Fruit fly (Drosophila melanogaster) whole organism, prepupa: ENCODE measurements around the gene CG13898.

Source experiments
- Blimp-1 ChIP-seq: fragments of 200-800 bp; sonication (Bioruptor generic); optimal IDR thresholded peaks from 3 replicates; lab custom pipeline; 2017; ENCODE audit warnings: missing biosample characterization, missing genetic modification characterization, mild to moderate bottlenecking, moderate library complexity, missing genetic modification reagents
- CG10631 ChIP-seq: fragments of 200-800 bp; sonication (Bioruptor generic); optimal IDR thresholded peaks from 2 replicates; lab custom pipeline; 2016; ENCODE audit warnings: missing biosample characterization, missing genetic modification characterization
- CG10669 ChIP-seq: fragments of 200-800 bp; sonication (Bioruptor generic); optimal IDR thresholded peaks from 3 replicates; lab custom pipeline; 2018; ENCODE audit warnings: missing biosample characterization, mild to moderate bottlenecking, missing genetic modification characterization, moderate library complexity
- CG11294 ChIP-seq: fragments of 200-800 bp; sonication (Bioruptor generic); IDR thresholded peaks from 2 replicates; pipeline ENCODE4 v1.3.6; 2022; ENCODE audit warnings: missing biosample characterization, missing genetic modification characterization
- CG11762 ChIP-seq: fragments of 200-800 bp; sonication (Bioruptor generic); optimal IDR thresholded peaks from 3 replicates; lab custom pipeline; 2016; ENCODE audit warnings: missing biosample characterization, missing genetic modification characterization; ENCODE audit not compliant: insufficient read depth
- CG11902 ChIP-seq: fragments of 200-800 bp; sonication (Bioruptor generic); optimal IDR thresholded peaks from 3 replicates; lab custom pipeline; 2016; ENCODE audit warnings: missing biosample characterization, missing genetic modification characterization
- CG15336 ChIP-seq: fragments of 200-800 bp; sonication (Bioruptor generic); IDR thresholded peaks from 2 replicates; pipeline ENCODE4 v1.3.6; 2022; ENCODE audit warnings: missing biosample characterization, missing genetic modification characterization
- CG1621 ChIP-seq: fragments of 200-800 bp; sonication (Bioruptor generic); optimal IDR thresholded peaks from 3 replicates; lab custom pipeline; 2018; ENCODE audit warnings: missing biosample characterization, mild to moderate bottlenecking, missing genetic modification characterization
- CG16779 ChIP-seq: fragments of 200-800 bp; sonication (Bioruptor generic); optimal IDR thresholded peaks from 3 replicates; lab custom pipeline; 2017; ENCODE audit warnings: missing biosample characterization, mild to moderate bottlenecking, missing genetic modification characterization
- CG3032 ChIP-seq: fragments of 200-800 bp; optimal IDR thresholded peaks from 2 replicates; lab custom pipeline; 2019; ENCODE audit warnings: missing biosample characterization, mild to moderate bottlenecking, missing genetic modification characterization, moderate library complexity
- CG31627 ChIP-seq: fragments of 200-800 bp; sonication (Bioruptor generic); optimal IDR thresholded peaks from 3 replicates; lab custom pipeline; 2016; ENCODE audit warnings: missing biosample characterization, missing genetic modification characterization
- CG32006 ChIP-seq: fragments of 200-800 bp; sonication (Bioruptor generic); optimal IDR thresholded peaks from 3 replicates; lab custom pipeline; 2017; ENCODE audit warnings: missing biosample characterization, mild to moderate bottlenecking, missing genetic modification characterization
- CG34406 ChIP-seq: fragments of 200-800 bp; sonication (Bioruptor generic); optimal IDR thresholded peaks from 3 replicates; lab custom pipeline; 2016; ENCODE audit warnings: missing biosample characterization, missing genetic modification characterization
- CG3919 ChIP-seq: fragments of 200-800 bp; sonication (Bioruptor generic); optimal IDR thresholded peaks from 3 replicates; lab custom pipeline; 2016; ENCODE audit warnings: missing biosample characterization, missing genetic modification characterization
- CG4318 ChIP-seq: fragments of 200-800 bp; sonication (Bioruptor generic); optimal IDR thresholded peaks from 3 replicates; lab custom pipeline; 2017; ENCODE audit warnings: missing biosample characterization, mild to moderate bottlenecking, missing genetic modification characterization
- CG6163 ChIP-seq: fragments of 200-800 bp; sonication (Bioruptor generic); IDR thresholded peaks from 3 replicates; pipeline ENCODE4 v1.3.6; 2022; ENCODE audit warnings: missing biosample characterization, missing genetic modification characterization
- CG6276 ChIP-seq: fragments of 200-800 bp; sonication (Bioruptor generic); optimal IDR thresholded peaks from 2 replicates; lab custom pipeline; 2017; ENCODE audit warnings: missing biosample characterization, mild to moderate bottlenecking, missing genetic modification characterization
- CG6792 ChIP-seq: fragments of 200-800 bp; sonication (Bioruptor generic); optimal IDR thresholded peaks from 3 replicates; lab custom pipeline; 2016; ENCODE audit warnings: missing biosample characterization, missing genetic modification characterization
- CG6808 ChIP-seq: fragments of 200-800 bp; sonication (Bioruptor generic); optimal IDR thresholded peaks from 3 replicates; lab custom pipeline; 2017; ENCODE audit warnings: missing biosample characterization, missing genetic modification characterization, mild to moderate bottlenecking, moderate library complexity, missing genetic modification reagents
- CG6854 ChIP-seq: fragments of 200-800 bp; sonication (Bioruptor generic); optimal IDR thresholded peaks from 2 replicates; lab custom pipeline; 2017; ENCODE audit warnings: missing biosample characterization, mild to moderate bottlenecking, missing genetic modification characterization
- CG8119 ChIP-seq: fragments of 200-800 bp; sonication (Bioruptor generic); IDR thresholded peaks from 3 replicates; pipeline ENCODE4 v1.3.6; 2022; ENCODE audit warnings: missing biosample characterization, missing genetic modification characterization
- CG9139 ChIP-seq: fragments of 200-800 bp; sonication (Bioruptor generic); optimal IDR thresholded peaks from 3 replicates; lab custom pipeline; 2017; ENCODE audit warnings: missing biosample characterization, mild to moderate bottlenecking, missing genetic modification characterization
- Eip75B ChIP-seq: fragments of 200-800 bp; sonication (Bioruptor generic); optimal IDR thresholded peaks from 3 replicates; lab custom pipeline; 2016; ENCODE audit warnings: missing biosample characterization, missing genetic modification characterization
- Eip78C ChIP-seq: fragments of 200-800 bp; sonication (Bioruptor generic); peaks from one replicate; lab custom pipeline; 2016; ENCODE audit warnings: missing biosample characterization, missing genetic modification characterization
- Eip93F ChIP-seq: fragments of 200-800 bp; sonication (Bioruptor generic); optimal IDR thresholded peaks from 2 replicates; lab custom pipeline; 2016; ENCODE audit warnings: missing biosample characterization, mild to moderate bottlenecking, missing genetic modification characterization
- Ets21C ChIP-seq: fragments of 200-800 bp; sonication (Bioruptor generic); optimal IDR thresholded peaks from 3 replicates; lab custom pipeline; 2016; ENCODE audit warnings: missing biosample characterization, missing genetic modification characterization
- Gug ChIP-seq: fragments of 200-800 bp; sonication (Bioruptor generic); IDR thresholded peaks from 2 replicates; pipeline ENCODE4 v1.3.6; 2022; ENCODE audit warnings: missing biosample characterization, missing genetic modification characterization
- Hr38 ChIP-seq: sonication (Bioruptor generic); optimal IDR thresholded peaks from 2 replicates; lab custom pipeline; 2016; ENCODE audit warnings: missing biosample characterization, missing genetic modification characterization
- Hr39 ChIP-seq: fragments of 200-800 bp; sonication (Bioruptor generic); optimal IDR thresholded peaks from 2 replicates; lab custom pipeline; 2016; ENCODE audit warnings: missing biosample characterization, missing genetic modification characterization
- Hr4 ChIP-seq: fragments of 200-800 bp; sonication (Bioruptor generic); optimal IDR thresholded peaks from 3 replicates; lab custom pipeline; 2016; ENCODE audit warnings: missing biosample characterization, missing genetic modification characterization
- Lpt ChIP-seq: fragments of 200-800 bp; sonication (Bioruptor generic); optimal IDR thresholded peaks from 3 replicates; lab custom pipeline; 2016; ENCODE audit warnings: missing biosample characterization, missing genetic modification characterization
- Met ChIP-seq: fragments of 200-800 bp; sonication (Bioruptor generic); optimal IDR thresholded peaks from 3 replicates; lab custom pipeline; 2016; ENCODE audit warnings: missing biosample characterization, missing genetic modification characterization
- OdsH ChIP-seq: fragments of 200-800 bp; sonication (Bioruptor generic); optimal IDR thresholded peaks from 3 replicates; lab custom pipeline; 2016; ENCODE audit warnings: missing biosample characterization, missing genetic modification characterization
- Sox102F ChIP-seq: fragments of 200-800 bp; sonication (Bioruptor generic); optimal IDR thresholded peaks from 2 replicates; lab custom pipeline; 2016; ENCODE audit warnings: missing biosample characterization, mild to moderate bottlenecking, missing genetic modification characterization
- Sox14 ChIP-seq: fragments of 200-800 bp; sonication (Bioruptor generic); optimal IDR thresholded peaks from 3 replicates; lab custom pipeline; 2016; ENCODE audit warnings: missing biosample characterization, missing genetic modification characterization
- achi ChIP-seq: fragments of 200-800 bp; sonication (Bioruptor generic); optimal IDR thresholded peaks from 3 replicates; lab custom pipeline; 2016; ENCODE audit warnings: missing biosample characterization, missing genetic modification characterization
- acj6 ChIP-seq: fragments of 200-800 bp; sonication (Bioruptor generic); optimal IDR thresholded peaks from 3 replicates; lab custom pipeline; 2016; ENCODE audit warnings: missing biosample characterization, missing genetic modification characterization
- cyc ChIP-seq: fragments of 200-800 bp; sonication (Bioruptor generic); optimal IDR thresholded peaks from 3 replicates; lab custom pipeline; 2016; ENCODE audit warnings: missing biosample characterization, missing genetic modification characterization
- dac ChIP-seq: fragments of 200-800 bp; sonication (Bioruptor generic); optimal IDR thresholded peaks from 2 replicates; lab custom pipeline; 2017; ENCODE audit warnings: missing biosample characterization, mild to moderate bottlenecking, missing genetic modification characterization
- dsx ChIP-seq: fragments of 200-800 bp; optimal IDR thresholded peaks from 3 replicates; lab custom pipeline; 2019; ENCODE audit warnings: missing biosample characterization, mild to moderate bottlenecking, missing genetic modification characterization, moderate library complexity; ENCODE audit not compliant: poor library complexity, severe bottlenecking
- eg ChIP-seq: fragments of 200-800 bp; sonication (Bioruptor generic); IDR thresholded peaks from 3 replicates; pipeline ENCODE4 v1.3.6; 2022; ENCODE audit warnings: missing biosample characterization, missing genetic modification characterization
- esn ChIP-seq: fragments of 200-800 bp; sonication (Bioruptor generic); optimal IDR thresholded peaks from 2 replicates; lab custom pipeline; 2016; ENCODE audit warnings: missing biosample characterization, mild to moderate bottlenecking, missing genetic modification characterization, moderate library complexity
- fd59A ChIP-seq: fragments of 200-800 bp; sonication (Bioruptor generic); optimal IDR thresholded peaks from 2 replicates; lab custom pipeline; 2017; ENCODE audit warnings: missing biosample characterization, mild to moderate bottlenecking, missing genetic modification characterization, missing genetic modification reagents
- fd85E ChIP-seq: fragments of 200-800 bp; sonication (Bioruptor generic); optimal IDR thresholded peaks from 3 replicates; lab custom pipeline; 2016; ENCODE audit warnings: missing biosample characterization, missing genetic modification characterization
- net ChIP-seq: fragments of 200-800 bp; sonication (Bioruptor generic); optimal IDR thresholded peaks from 3 replicates; lab custom pipeline; 2016; ENCODE audit warnings: missing biosample characterization, missing genetic modification characterization
- pdm3 ChIP-seq: fragments of 200-800 bp; sonication (Bioruptor generic); optimal IDR thresholded peaks from 3 replicates; lab custom pipeline; 2016; ENCODE audit warnings: missing biosample characterization, missing genetic modification characterization
- salr ChIP-seq, 2 experiments: fragments of 200-800 bp; sonication (Bioruptor generic); optimal IDR thresholded peaks; 3 replicates each; lab custom pipeline; 2016 to 2018; ENCODE audit warnings: missing biosample characterization in 2 of 2, missing genetic modification characterization in 2 of 2, mild to moderate bottlenecking in 1 of 2
- ss ChIP-seq, 2 experiments: fragments of 200-800 bp; sonication (Bioruptor generic); optimal IDR thresholded peaks; 2 replicates in 1 of 2; 3 replicates in 1 of 2; lab custom pipeline; 2017 to 2018; ENCODE audit warnings: mild to moderate bottlenecking in 2 of 2, missing biosample characterization in 2 of 2, missing genetic modification characterization in 2 of 2, moderate library complexity in 1 of 2
- svp ChIP-seq: fragments of 200-800 bp; sonication (Bioruptor generic); peaks from one replicate; lab custom pipeline; 2016; ENCODE audit warnings: missing biosample characterization, missing genetic modification characterization
- topi ChIP-seq: fragments of 200-800 bp; sonication (Bioruptor generic); optimal IDR thresholded peaks from 3 replicates; lab custom pipeline; 2016; ENCODE audit warnings: missing biosample characterization, missing genetic modification characterization
- vri ChIP-seq: fragments of 200-800 bp; sonication (Bioruptor generic); optimal IDR thresholded peaks from 3 replicates; lab custom pipeline; 2016; ENCODE audit warnings: missing biosample characterization, mild to moderate bottlenecking, missing genetic modification characterization

Gene CG13898

dm6 chr3L:837552-838187 lies 33.8 kb upstream of the CG13898 start, which contains the start of the genes CG13901 and CG13887:
CG13901 (minus strand) TSS chr3L:837821.
CG13887 (plus strand) TSS chr3L:837861.
- TF ChIP-seq CG6792 (peak; percentile 83), CG31627 (GFP tag; lab: Kevin White, UChicago) (peak; percentile 95), CG3032 (tag; lab: Kevin White, UChicago) (peak; percentile 88), CG10669 (GFP tag; lab: Kevin White, UChicago) (peak; percentile 82), fd85E (peak; percentile 25), Eip78C (peak; percentile 90), CG11294 (peak; percentile 76), Met (GFP tag; lab: Kevin White, UChicago) (peak; percentile 90), OdsH (GFP tag; lab: Kevin White, UChicago) (peak; percentile 93), Hr39 (GFP tag; lab: Kevin White, UChicago) (peak; percentile 94), ss (GFP tag; optimal IDR thresholded peaks at IDR 0.05; lab: Kevin White, UChicago) (peak; percentile 38 to 71), Blimp-1 (GFP tag; lab: Kevin White, UChicago) (peak; percentile 44), CG6276 (GFP tag; lab: Kevin White, UChicago) (peak; percentile 33), Sox14 (peak; percentile 94), CG9139 (peak; percentile 35), CG32006 (GFP tag; lab: Kevin White, UChicago) (peak; percentile 89), CG8119 (peak; percentile 80), dsx (peak; percentile 70), salr (GFP tag; optimal IDR thresholded peaks at IDR 0.05; lab: Kevin White, UChicago) (peak; percentile 66 to 80), Ets21C (GFP tag; lab: Kevin White, UChicago) (peak; percentile 91), cyc (GFP tag; lab: Kevin White, UChicago) (peak; percentile 93), CG11902 (GFP tag; lab: Kevin White, UChicago) (peak; percentile 84), acj6 (GFP tag; lab: Kevin White, UChicago) (peak; percentile 92), CG6854 (GFP tag; lab: Kevin White, UChicago) (peak; percentile 83), CG6163 (GFP tag; lab: Robert Waterston, UW) (peak; percentile 92), svp (GFP tag; lab: Kevin White, UChicago) (no peak), Hr4 (GFP tag; lab: Kevin White, UChicago) (peak; percentile 94), dac (GFP tag; lab: Kevin White, UChicago) (peak; percentile 83), CG1621 (tag; lab: Kevin White, UChicago) (peak; percentile 76), Sox102F (no peak), Eip75B (GFP tag; lab: Kevin White, UChicago) (peak; percentile 90), CG4318 (GFP tag; lab: Kevin White, UChicago) (no peak), achi (peak; percentile 93), CG11762 (GFP tag; lab: Kevin White, UChicago) (peak; percentile 81), Eip93F (peak; percentile 79), topi (GFP tag; lab: Kevin White, UChicago) (peak; percentile 89), pdm3 (GFP tag; lab: Kevin White, UChicago) (no peak), Gug (GFP tag; lab: Robert Waterston, UW) (peak; percentile 82), esn (peak; percentile 93), CG16779 (tag; lab: Kevin White, UChicago) (no peak), fd59A (peak; percentile 67), vri (GFP tag; lab: Kevin White, UChicago) (peak; percentile 90), CG15336 (GFP tag; lab: Robert Waterston, UW) (peak; percentile 72), CG3919 (peak; percentile 90), CG6808 (GFP tag; lab: Kevin White, UChicago) (peak; percentile 85), Hr38 (GFP tag; lab: Kevin White, UChicago) (peak; percentile 31), eg (GFP tag; lab: Robert Waterston, UW) (peak; percentile 89), net (GFP tag; lab: Kevin White, UChicago) (peak; percentile 82), CG34406 (peak; percentile 90), Lpt (GFP tag; lab: Kevin White, UChicago) (peak; percentile 86), CG10631 (GFP tag; lab: Kevin White, UChicago) (peak; percentile 91)
